Fruit fly (Drosophila melanogaster) whole organism, embryonic: ENCODE results near the gene CG18596.
A peak's percentile ranks its signal among the peaks of the same experiment; 100 is the strongest.

Experiments used
- Adf1 ChIP-seq: fragments of 200-800 bp; sonication (Bioruptor generic); IDR thresholded peaks from 2 replicates; pipeline ENCODE4 v1.3.6; 2022; ENCODE audit warnings: missing biosample characterization, missing genetic modification characterization
- CG10321 ChIP-seq: fragments of 200-800 bp; sonication (Bioruptor generic); IDR thresholded peaks from 2 replicates; pipeline ENCODE4 v1.3.6; 2022; ENCODE audit warnings: missing biosample characterization, missing genetic modification characterization
- CG11560 ChIP-seq: fragments of 200-800 bp; sonication (Bioruptor generic); IDR thresholded peaks from 3 replicates; pipeline ENCODE4 v1.3.6; 2022; ENCODE audit warnings: missing biosample characterization, missing genetic modification characterization
- CG12155 ChIP-seq: fragments of 200-800 bp; sonication (Bioruptor generic); optimal IDR thresholded peaks from 3 replicates; lab custom pipeline; 2016; ENCODE audit warnings: missing biosample characterization, missing genetic modification characterization
- CG12942 ChIP-seq: fragments of 200-800 bp; sonication (Bioruptor generic); optimal IDR thresholded peaks from 3 replicates; lab custom pipeline; 2016; ENCODE audit warnings: missing biosample characterization, missing genetic modification characterization
- CG14050 ChIP-seq: fragments of 200-800 bp; sonication (Bioruptor generic); IDR thresholded peaks from 3 replicates; pipeline ENCODE4 v1.3.6; 2022; ENCODE audit warnings: missing biosample characterization, missing genetic modification characterization
- CG14860 ChIP-seq: fragments of 200-800 bp; sonication (Bioruptor generic); IDR thresholded peaks from 3 replicates; pipeline ENCODE4 v1.3.6; 2022; ENCODE audit warnings: missing biosample characterization, missing genetic modification characterization; ENCODE audit not compliant: partially characterized antibody
- CG1603 ChIP-seq: fragments of 200-800 bp; sonication (Bioruptor generic); optimal IDR thresholded peaks from 2 replicates; lab custom pipeline; 2019; ENCODE audit warnings: missing biosample characterization, mild to moderate bottlenecking, missing genetic modification characterization, moderate library complexity
- CG16863 ChIP-seq: fragments of 200-800 bp; sonication (Bioruptor generic); optimal IDR thresholded peaks from 3 replicates; lab custom pipeline; 2016; ENCODE audit warnings: missing biosample characterization, missing genetic modification characterization
- CG18764 ChIP-seq: fragments of 200-800 bp; sonication (Bioruptor generic); optimal IDR thresholded peaks from 3 replicates; lab custom pipeline; 2016; ENCODE audit warnings: missing biosample characterization, missing genetic modification characterization
- CG30431 ChIP-seq: fragments of 200-800 bp; sonication (Bioruptor generic); optimal IDR thresholded peaks from 2 replicates; lab custom pipeline; 2017; ENCODE audit warnings: missing biosample characterization, missing genetic modification characterization
- CG31441 ChIP-seq: fragments of 200-800 bp; sonication (Bioruptor generic); IDR thresholded peaks from 2 replicates; pipeline ENCODE4 v1.3.6; 2022; ENCODE audit warnings: missing biosample characterization, missing genetic modification characterization
- CG34422 ChIP-seq: fragments of 200-800 bp; sonication (Bioruptor generic); IDR thresholded peaks from 3 replicates; pipeline ENCODE4 v1.3.6; 2022; ENCODE audit warnings: missing biosample characterization, missing genetic modification characterization
- CG7271 ChIP-seq: fragments of 200-800 bp; sonication (Bioruptor generic); optimal IDR thresholded peaks from 2 replicates; lab custom pipeline; 2018; ENCODE audit warnings: missing biosample characterization, mild to moderate bottlenecking, missing genetic modification characterization, moderate library complexity
- CG8388 ChIP-seq: fragments of 200-800 bp; sonication (Bioruptor generic); optimal IDR thresholded peaks from 2 replicates; lab custom pipeline; 2019; ENCODE audit warnings: missing biosample characterization, mild to moderate bottlenecking, missing genetic modification characterization, moderate library complexity
- CG9437 ChIP-seq: fragments of 200-800 bp; sonication (Bioruptor generic); optimal IDR thresholded peaks from 2 replicates; lab custom pipeline; 2018; ENCODE audit warnings: missing biosample characterization, mild to moderate bottlenecking, missing genetic modification characterization
- CoRest ChIP-seq: fragments of 200-800 bp; sonication (Bioruptor generic); optimal IDR thresholded peaks from 3 replicates; lab custom pipeline; 2018; ENCODE audit warnings: missing biosample characterization, mild to moderate bottlenecking, missing genetic modification characterization, moderate library complexity
- Dll ChIP-seq: fragments of 200-800 bp; sonication (Bioruptor generic); IDR thresholded peaks from 4 replicates; pipeline ENCODE4 v1.3.6; 2022; ENCODE audit warnings: missing biosample characterization, missing genetic modification characterization; ENCODE audit not compliant: partially characterized antibody
- Hey ChIP-seq: fragments of 200-800 bp; sonication (Bioruptor generic); optimal IDR thresholded peaks from 3 replicates; lab custom pipeline; 2018; ENCODE audit warnings: missing biosample characterization, mild to moderate bottlenecking, missing genetic modification characterization
- Hmr ChIP-seq: fragments of 200-800 bp; sonication (Bioruptor generic); optimal IDR thresholded peaks from 3 replicates; lab custom pipeline; 2017; ENCODE audit warnings: mild to moderate bottlenecking, missing biosample characterization, missing genetic modification reagents, missing genetic modification characterization
- Hr39 ChIP-seq: fragments of >200 bp; optimal IDR thresholded peaks from 2 replicates; lab custom pipeline; 2017
- Max ChIP-seq: fragments of 200-800 bp; sonication (Bioruptor generic); optimal IDR thresholded peaks from 2 replicates; lab custom pipeline; 2016; ENCODE audit warnings: missing biosample characterization, mild to moderate bottlenecking, missing genetic modification characterization
- Meics ChIP-seq: fragments of 200-800 bp; sonication (Bioruptor generic); optimal IDR thresholded peaks from 2 replicates; lab custom pipeline; 2017; ENCODE audit warnings: missing biosample characterization, mild to moderate bottlenecking, missing genetic modification characterization
- NfI ChIP-seq: fragments of 200-800 bp; sonication (Bioruptor generic); optimal IDR thresholded peaks from 3 replicates; lab custom pipeline; 2018; ENCODE audit warnings: missing biosample characterization, mild to moderate bottlenecking, missing genetic modification characterization, moderate library complexity
- Optix ChIP-seq: fragments of 200-800 bp; sonication (Bioruptor generic); IDR thresholded peaks from 3 replicates; pipeline ENCODE4 v1.3.6; 2022; ENCODE audit warnings: missing biosample characterization, missing genetic modification characterization
- Ptx1 ChIP-seq: fragments of 200-800 bp; sonication (Bioruptor generic); IDR thresholded peaks from 2 replicates; pipeline ENCODE4 v1.3.6; 2022; ENCODE audit warnings: missing biosample characterization, missing genetic modification characterization
- TFAM ChIP-seq: fragments of 200-800 bp; sonication (Bioruptor generic); optimal IDR thresholded peaks from 2 replicates; lab custom pipeline; 2017; ENCODE audit warnings: missing biosample characterization, missing genetic modification characterization, inconsistent platforms
- Trl ChIP-seq, 3 experiments: fragments of >200 bp in 2 of 3; fragments of 200-800 bp in 1 of 3; sonication (Bioruptor generic) in 1 of 3; optimal IDR thresholded peaks; 2 replicates in 1 of 3; 3 replicates in 2 of 3; lab custom pipeline; 2016 to 2017; ENCODE audit warnings: missing biosample characterization in 1 of 3, missing genetic modification characterization in 1 of 3
- Usf ChIP-seq: fragments of 200-800 bp; sonication (Bioruptor generic); optimal IDR thresholded peaks from 2 replicates; lab custom pipeline; 2017; ENCODE audit warnings: missing genotype, missing biosample characterization, missing genetic modification characterization
- ara ChIP-seq: fragments of 200-800 bp; sonication (Bioruptor generic); IDR thresholded peaks from 2 replicates; pipeline ENCODE4 v1.3.6; 2022; ENCODE audit warnings: missing biosample characterization, missing genetic modification characterization
- bigmax ChIP-seq: fragments of 200-800 bp; sonication (Bioruptor generic); optimal IDR thresholded peaks from 2 replicates; lab custom pipeline; 2018; ENCODE audit warnings: missing biosample characterization, mild to moderate bottlenecking, missing genetic modification characterization
- caup ChIP-seq: fragments of 200-800 bp; sonication (Bioruptor generic); optimal IDR thresholded peaks from 3 replicates; lab custom pipeline; 2017; ENCODE audit warnings: missing biosample characterization, mild to moderate bottlenecking, missing genetic modification characterization, moderate library complexity; ENCODE audit not compliant: severe bottlenecking
- chinmo ChIP-seq: fragments of 200-800 bp; sonication (Bioruptor generic); IDR thresholded peaks from 4 replicates; pipeline ENCODE4 v1.3.6; 2022; ENCODE audit warnings: missing biosample characterization, missing genetic modification characterization; ENCODE audit not compliant: partially characterized antibody
- crol ChIP-seq: fragments of 200-800 bp; sonication (Bioruptor generic); IDR thresholded peaks from 2 replicates; pipeline ENCODE4 v1.3.6; 2022; ENCODE audit warnings: missing biosample characterization, missing genetic modification characterization
- dan ChIP-seq: fragments of 200-800 bp; sonication (Bioruptor generic); IDR thresholded peaks from 2 replicates; pipeline ENCODE4 v1.3.6; 2022; ENCODE audit warnings: missing biosample characterization, missing genetic modification characterization
- dpn ChIP-seq, 2 experiments: fragments of 200-800 bp; sonication (Bioruptor generic); optimal IDR thresholded peaks; 3 replicates each; lab custom pipeline; 2016; ENCODE audit warnings: missing biosample characterization in 2 of 2, missing genetic modification characterization in 2 of 2
- ems ChIP-seq: fragments of 200-800 bp; sonication (Bioruptor generic); optimal IDR thresholded peaks from 3 replicates; lab custom pipeline; 2016; ENCODE audit warnings: missing biosample characterization, missing genetic modification characterization
- fu2 ChIP-seq: fragments of 200-800 bp; sonication (Bioruptor generic); optimal IDR thresholded peaks from 2 replicates; lab custom pipeline; 2016; ENCODE audit warnings: missing biosample characterization, missing genetic modification characterization
- gsb-n ChIP-seq: fragments of 200-800 bp; sonication (Bioruptor generic); optimal IDR thresholded peaks from 3 replicates; lab custom pipeline; 2018; ENCODE audit warnings: missing biosample characterization, mild to moderate bottlenecking, missing genetic modification characterization
- hkb ChIP-seq, 2 experiments: fragments of 200-800 bp in 1 of 2; fragments of >200 bp in 1 of 2; sonication (Bioruptor generic) in 1 of 2; IDR thresholded peaks in 1 of 2; optimal IDR thresholded peaks in 1 of 2; 2 replicates each; pipeline versions ENCODE4 v1.3.6 to Lab custom; 2017 to 2022; ENCODE audit warnings: missing biosample characterization in 1 of 2, missing genetic modification characterization in 1 of 2
- hth ChIP-seq: fragments of >200 bp; optimal IDR thresholded peaks from 2 replicates; lab custom pipeline; 2017; ENCODE audit warnings: inconsistent platforms
- lbe ChIP-seq: fragments of 200-800 bp; sonication (Bioruptor generic); optimal IDR thresholded peaks from 2 replicates; lab custom pipeline; 2016; ENCODE audit warnings: missing biosample characterization, mild to moderate bottlenecking, missing genetic modification characterization
- shn ChIP-seq: fragments of 200-800 bp; sonication (Bioruptor generic); optimal IDR thresholded peaks from 3 replicates; lab custom pipeline; 2016; ENCODE audit warnings: missing biosample characterization, missing genetic modification characterization
- sim ChIP-seq: fragments of 200-800 bp; sonication (Bioruptor generic); IDR thresholded peaks from 2 replicates; pipeline ENCODE4 v1.3.6; 2022; ENCODE audit warnings: missing biosample characterization, missing genetic modification characterization
- ssp ChIP-seq: fragments of 200-800 bp; sonication (Bioruptor generic); IDR thresholded peaks from 2 replicates; pipeline ENCODE4 v1.3.6; 2022; ENCODE audit warnings: missing biosample characterization, missing genetic modification characterization
- stc ChIP-seq: fragments of 200-800 bp; sonication (Bioruptor generic); IDR thresholded peaks from 2 replicates; pipeline ENCODE4 v1.3.6; 2022; ENCODE audit warnings: missing biosample characterization, missing genetic modification characterization
- tgo ChIP-seq: fragments of 200-800 bp; sonication (Bioruptor generic); IDR thresholded peaks from 3 replicates; pipeline ENCODE4 v1.3.6; 2022; ENCODE audit warnings: missing biosample characterization, missing genetic modification characterization
- trh ChIP-seq: fragments of 200-800 bp; sonication (Bioruptor generic); optimal IDR thresholded peaks from 2 replicates; lab custom pipeline; 2016; ENCODE audit warnings: missing biosample characterization, missing genetic modification characterization
- unpg ChIP-seq: fragments of 200-800 bp; sonication (Bioruptor generic); optimal IDR thresholded peaks from 3 replicates; lab custom pipeline; 2018; ENCODE audit warnings: missing biosample characterization, mild to moderate bottlenecking, missing genetic modification characterization, moderate library complexity

The CG18596 gene

dm6 chr3R:22362218-22362907, 13.4 kb upstream of the CG18596 start, which contains the start of the genes JMJD6, CG7071 and Muted (continued):
- peak; percentile 94 for TF ChIP-seq CoRest
- peak; percentile 88 for TF ChIP-seq Optix (GFP tag; lab: Robert Waterston, UW)
- peak; percentile 95 for TF ChIP-seq NfI
- TF ChIP-seq Hmr = peak; percentile 93
- TF ChIP-seq CG14860 (GFP tag; lab: Robert Waterston, UW) = peak; percentile 58; the same call in 1 of the 3 replicates
- peak; percentile 86 for TF ChIP-seq ara
- TF ChIP-seq hkb (optimal IDR thresholded peaks at IDR 0.05; lab: Kevin White, UChicago) = peak; percentile 58
- TF ChIP-seq hkb (GFP tag; IDR thresholded peaks at IDR 0.05; lab: Robert Waterston, UW) = peak; percentile 90
- peak; percentile 68; the same call in 1 of the 2 replicates for TF ChIP-seq sim (GFP tag; lab: Robert Waterston, UW)
- TF ChIP-seq lbe = peak; percentile 91
- peak; percentile 95 for TF ChIP-seq Dll (GFP tag; lab: Robert Waterston, UW)
- peak; percentile 71 for TF ChIP-seq CG11560 (tag; lab: Robert Waterston, UW)
- TF ChIP-seq Hr39 (lab: Kevin White, UChicago) = no peak
- TF ChIP-seq CG12155 (GFP tag; lab: Kevin White, UChicago) = peak; percentile 93
- peak; percentile 92 for TF ChIP-seq unpg (GFP tag; lab: Kevin White, UChicago)
- TF ChIP-seq Hey (tag; lab: Kevin White, UChicago) = peak; percentile 63
- peak in 1 of 2 experiments; percentile 20 for TF ChIP-seq Trl (optimal IDR thresholded peaks at IDR 0.05; lab: Kevin White, UChicago)
- TF ChIP-seq Trl (GFP tag; optimal IDR thresholded peaks at IDR 0.05; lab: Kevin White, UChicago) = peak; percentile 90
- peak; percentile 88 to 94 for TF ChIP-seq dpn (GFP tag; optimal IDR thresholded peaks at IDR 0.05; lab: Kevin White, UChicago)
- TF ChIP-seq ems (GFP tag; lab: Kevin White, UChicago) = peak; percentile 89
- TF ChIP-seq Ptx1 = peak; percentile 93
- TF ChIP-seq crol (GFP tag; lab: Robert Waterston, UW) = no peak
- peak; percentile 54 for TF ChIP-seq trh (GFP tag; lab: Kevin White, UChicago)
- TF ChIP-seq Adf1 (GFP tag; lab: Robert Waterston, UW) = peak; percentile 69
- no peak for TF ChIP-seq bigmax
- peak; percentile 71 for TF ChIP-seq dan (GFP tag; lab: Robert Waterston, UW)
- peak; percentile 93 for TF ChIP-seq CG34422 (GFP tag; lab: Robert Waterston, UW)
- peak; percentile 83 for TF ChIP-seq shn (GFP tag; lab: Kevin White, UChicago)
- TF ChIP-seq CG8388 (GFP tag; lab: Kevin White, UChicago) = peak; percentile 87
- TF ChIP-seq fu2 = peak; percentile 85
- peak; percentile 85 for TF ChIP-seq CG14050 (GFP tag; lab: Robert Waterston, UW)
- peak; percentile 83 for TF ChIP-seq CG30431
- peak; percentile 73 for TF ChIP-seq gsb-n (tag; lab: Kevin White, UChicago)
- TF ChIP-seq CG16863 (GFP tag; lab: Kevin White, UChicago) = peak; percentile 86
- peak; percentile 89 for TF ChIP-seq caup (GFP tag; lab: Kevin White, UChicago)
- TF ChIP-seq stc (GFP tag; lab: Robert Waterston, UW) = peak; percentile 79; the same call in 1 of the 2 replicates
- peak; percentile 90 for TF ChIP-seq Meics (GFP tag; lab: Kevin White, UChicago)
- peak; percentile 85 for TF ChIP-seq Usf
- peak; percentile 69 for TF ChIP-seq CG7271 (tag; lab: Kevin White, UChicago)
- peak; percentile 87 for TF ChIP-seq tgo (GFP tag; lab: Robert Waterston, UW)
- peak; percentile 40; the same call in 1 of the 2 replicates for TF ChIP-seq CG10321 (GFP tag; lab: Robert Waterston, UW)
- peak; percentile 79 for TF ChIP-seq CG9437
- peak; percentile 89 for TF ChIP-seq CG12942 (GFP tag; lab: Kevin White, UChicago)
- peak; percentile 92 for TF ChIP-seq Max
- no peak for TF ChIP-seq TFAM (GFP tag; lab: Kevin White, UChicago)
- TF ChIP-seq CG1603 (tag; lab: Kevin White, UChicago) = peak; percentile 82
- no peak for TF ChIP-seq chinmo (GFP tag; lab: Robert Waterston, UW)
- TF ChIP-seq CG18764 (GFP tag; lab: Kevin White, UChicago) = peak; percentile 87
- TF ChIP-seq CG31441 (GFP tag; lab: Robert Waterston, UW) = peak; percentile 87
- TF ChIP-seq ssp (GFP tag; lab: Robert Waterston, UW) = peak; percentile 76
- no peak for TF ChIP-seq hth (lab: Kevin White, UChicago)
